Fruit fly (Drosophila melanogaster): ENCODE results near the gene CG42847.

Gene CG42847

DNA sequence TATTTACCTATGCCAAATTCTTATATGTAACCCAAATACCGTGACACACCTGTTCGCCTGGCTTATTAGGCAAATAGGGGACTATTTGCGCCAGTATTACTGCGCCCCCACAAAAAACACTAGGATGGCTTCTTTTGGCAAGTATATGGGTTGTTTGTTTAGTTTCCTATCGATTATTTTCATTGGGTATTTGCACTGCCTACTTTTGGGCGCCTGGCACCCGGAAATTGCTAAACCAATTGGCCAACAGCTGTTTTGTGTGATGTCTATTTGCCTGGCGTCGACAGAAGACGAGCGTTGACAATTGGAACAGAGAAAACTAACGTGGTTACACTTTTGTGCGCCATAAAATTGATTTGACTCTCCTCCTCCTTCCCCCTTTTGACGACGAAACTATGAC is 25.3 kb downstream of the CG42847 start:
- TF ChIP-seq rgr (GFP tag; optimal IDR thresholded peaks at IDR 0.05) (no peak), brk (GFP tag; optimal IDR thresholded peaks at IDR 0.05) (no peak), Dif (GFP tag; optimal IDR thresholded peaks at IDR 0.05; ENCODE audit: partially characterized antibody) (no peak), dsf (GFP tag; optimal IDR thresholded peaks at IDR 0.05; ENCODE audit: borderline replicate concordance) (no peak), Rel (GFP tag; optimal IDR thresholded peaks at IDR 0.05) (no peak), Rel (tag; optimal IDR thresholded peaks at IDR 0.05) (no peak), woc (GFP tag; optimal IDR thresholded peaks at IDR 0.05) (no peak), dl (GFP tag; optimal IDR thresholded peaks at IDR 0.05; ENCODE audit: insufficient read depth in 1 of 2, partially characterized antibody in 2 of 2) (no peak), GATAd (GFP tag; optimal IDR thresholded peaks at IDR 0.05) (no peak), tai (GFP tag; optimal IDR thresholded peaks at IDR 0.05) (no peak), usp (GFP tag; optimal IDR thresholded peaks at IDR 0.05) (no peak), ey (GFP tag; optimal IDR thresholded peaks at IDR 0.05) (no peak), Myc (optimal IDR thresholded peaks at IDR 0.05) (no peak), Dfd (GFP tag; optimal IDR thresholded peaks at IDR 0.05) (no peak), CG9705 (GFP tag; optimal IDR thresholded peaks at IDR 0.05) (no peak), sv (GFP tag; optimal IDR thresholded peaks at IDR 0.05) (no peak), Hr83 (GFP tag; optimal IDR thresholded peaks at IDR 0.05; ENCODE audit: poor library complexity, severe bottlenecking) (no peak), dmrt93B (GFP tag; optimal IDR thresholded peaks at IDR 0.05) (no peak), CrebA (GFP tag; optimal IDR thresholded peaks at IDR 0.05; ENCODE audit: borderline replicate concordance) (no peak), HLH106 (tag; optimal IDR thresholded peaks at IDR 0.05) (no peak)

DNA sequence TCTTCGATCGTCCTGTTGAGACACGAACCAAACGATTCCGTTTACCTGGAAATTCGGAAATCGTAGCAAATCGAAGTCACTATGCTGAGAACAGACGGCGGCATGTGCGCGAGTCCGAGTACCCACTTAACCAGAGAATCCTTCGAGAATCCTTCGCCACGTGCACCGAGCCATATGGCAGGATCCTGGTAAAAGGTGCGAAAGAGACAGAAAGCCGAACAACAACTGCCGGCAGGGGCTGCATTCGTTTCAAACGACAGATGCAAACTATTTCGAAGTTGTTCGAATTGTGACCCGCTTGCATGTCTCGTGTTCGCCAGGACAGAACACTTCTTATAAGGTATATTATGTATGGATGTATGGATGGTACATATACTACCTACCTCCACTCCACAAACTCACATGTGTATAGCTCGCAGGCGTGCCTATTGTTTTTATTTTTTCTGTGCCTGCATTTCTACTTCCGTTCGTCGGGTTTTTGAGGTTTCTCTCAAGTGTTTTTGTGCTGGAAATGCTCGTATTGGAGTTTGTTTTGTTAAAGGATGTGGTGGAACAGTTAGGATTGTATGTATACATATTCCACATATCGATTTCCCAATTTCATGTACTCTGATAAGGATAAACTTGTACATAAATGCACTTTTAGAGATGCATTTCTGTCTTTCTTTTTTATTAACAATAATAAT is 26.8 kb downstream of the CG42847 start:
- TF ChIP-seq dmrt93B (GFP tag; optimal IDR thresholded peaks at IDR 0.05) (no peak), woc (GFP tag; optimal IDR thresholded peaks at IDR 0.05) (no peak), h (GFP tag; optimal IDR thresholded peaks at IDR 0.05) (no peak), br (GFP tag; optimal IDR thresholded peaks at IDR 0.05) (no peak), jim (GFP tag; optimal IDR thresholded peaks at IDR 0.05) (no peak), Mio (GFP tag; optimal IDR thresholded peaks at IDR 0.05) (no peak), fru (GFP tag; optimal IDR thresholded peaks at IDR 0.05) (no peak), Dfd (GFP tag; optimal IDR thresholded peaks at IDR 0.05) (no peak), brk (GFP tag; optimal IDR thresholded peaks at IDR 0.05) (no peak), ey (GFP tag; optimal IDR thresholded peaks at IDR 0.05) (no peak), pan (optimal IDR thresholded peaks at IDR 0.05) (no peak), usp (GFP tag; optimal IDR thresholded peaks at IDR 0.05) (no peak), tai (GFP tag; optimal IDR thresholded peaks at IDR 0.05) (no peak), rgr (GFP tag; optimal IDR thresholded peaks at IDR 0.05) (no peak), Vsx2 (GFP tag; optimal IDR thresholded peaks at IDR 0.05; ENCODE audit: partially characterized antibody) (no peak)

DNA sequence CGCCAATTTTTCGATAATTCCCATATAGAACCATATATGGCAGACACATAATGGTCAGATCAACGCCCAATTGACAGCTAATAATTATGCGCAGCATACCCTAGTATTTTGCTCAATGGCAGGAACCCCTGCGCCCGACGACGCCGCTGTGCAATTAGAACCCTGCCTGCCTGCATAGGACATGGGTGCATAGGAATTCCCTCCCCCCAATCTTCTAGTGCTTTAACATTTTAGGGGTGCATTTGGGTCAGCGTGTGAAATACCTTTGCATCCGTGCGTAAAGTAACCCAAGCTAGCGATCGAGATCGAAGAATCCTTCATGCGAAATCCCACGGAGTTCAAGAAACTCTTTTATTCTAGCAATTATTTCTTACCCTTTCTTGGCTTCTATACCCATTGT is 27.5 kb downstream of the CG42847 start:
- no peak for TF ChIP-seq dsf (GFP tag; optimal IDR thresholded peaks at IDR 0.05; ENCODE audit: borderline replicate concordance)

DNA sequence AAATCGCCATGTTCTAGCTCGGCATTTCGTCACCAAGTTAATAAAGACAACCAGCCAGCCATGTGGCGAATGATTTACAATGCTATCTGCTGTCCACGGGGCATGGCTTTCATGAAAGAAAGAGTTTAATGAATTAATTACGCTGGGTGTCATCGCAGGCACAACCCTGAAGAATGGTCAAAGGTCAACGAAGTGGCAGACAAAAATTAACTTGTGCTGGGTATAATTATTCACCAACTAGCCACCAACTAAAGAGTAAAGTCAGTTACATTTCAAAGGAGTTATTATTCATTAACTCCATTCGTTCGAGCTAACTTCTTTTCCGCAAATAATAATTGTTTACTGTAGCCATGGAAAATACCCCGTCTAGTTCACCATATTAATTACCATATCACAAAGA is 29.8 kb downstream of the CG42847 start:
- TF ChIP-seq rgr (GFP tag; optimal IDR thresholded peaks at IDR 0.05) (no peak), Dfd (GFP tag; optimal IDR thresholded peaks at IDR 0.05) (no peak), h (GFP tag; optimal IDR thresholded peaks at IDR 0.05) (no peak), lola (GFP tag; optimal IDR thresholded peaks at IDR 0.05) (no peak), N (GFP tag; optimal IDR thresholded peaks at IDR 0.05) (no peak), Hr78 (GFP tag; optimal IDR thresholded peaks at IDR 0.05) (no peak), HLH106 (tag; optimal IDR thresholded peaks at IDR 0.05) (no peak), Hr83 (GFP tag; optimal IDR thresholded peaks at IDR 0.05; ENCODE audit: poor library complexity, severe bottlenecking) (no peak), Mio (GFP tag; optimal IDR thresholded peaks at IDR 0.05) (no peak), pan (optimal IDR thresholded peaks at IDR 0.05) (no peak), br (GFP tag; optimal IDR thresholded peaks at IDR 0.05) (no peak)

- TF ChIP-seq jim (GFP tag; optimal IDR thresholded peaks at IDR 0.05) (peak; percentile 33), Sp1 (GFP tag; optimal IDR thresholded peaks at IDR 0.05) (peak; percentile 7), br (GFP tag; optimal IDR thresholded peaks at IDR 0.05) (peak; percentile 45), h (GFP tag; optimal IDR thresholded peaks at IDR 0.05) (peak; percentile 7), CG32264 (GFP tag; optimal IDR thresholded peaks at IDR 0.05) (no peak)
Observed at dm6 chr2L:9457865-9458264, 30.2 kb downstream of the CG42847 start.

Measured in whole organism, wandering third instar larva.